Worm (Caenorhabditis elegans): ENCODE results near the gene pax-1.

ce11 chrV:8210527-8210926, 14.2 kb upstream of the pax-1 start:
- TF ChIP-seq lin-13 (GFP tag; optimal IDR thresholded peaks at IDR 0.05), result no peak
- TF ChIP-seq nhr-77 (tag; optimal IDR thresholded peaks at IDR 0.05), result no peak
- TF ChIP-seq nhr-12 (tag; optimal IDR thresholded peaks at IDR 0.05), result no peak
- no peak for TF ChIP-seq mdl-1 (tag; optimal IDR thresholded peaks at IDR 0.05)
- no peak for TF ChIP-seq fos-1 (tag; optimal IDR thresholded peaks at IDR 0.05)
- no peak for TF ChIP-seq mbf-1 (tag; optimal IDR thresholded peaks at IDR 0.05)
- no peak for TF ChIP-seq F13H6.1 (tag; optimal IDR thresholded peaks at IDR 0.05)
- no peak for TF ChIP-seq R02D3.7 (tag; optimal IDR thresholded peaks at IDR 0.05)

All from whole organism, L2 larva.